Worm (Caenorhabditis elegans) whole organism, L2 larva: ENCODE results near the gene eak-3.

Experiments
- R02D3.7 ChIP-seq: fragments of 150-350 bp; optimal IDR thresholded peaks from 2 replicates; lab custom pipeline; 2014; ENCODE audit warnings: missing biosample characterization, missing genetic modification characterization
- Y55F3AM.14 ChIP-seq: fragments of 200-800 bp; sonication (Bioruptor generic); optimal IDR thresholded peaks from 2 replicates; lab custom pipeline; 2018; ENCODE audit warnings: mild to moderate bottlenecking, missing genetic modification characterization, missing compliant biosample characterization
- ama-1 ChIP-seq: fragments of 150-350 bp; optimal IDR thresholded peaks from 2 replicates; lab custom pipeline; 2018; ENCODE audit warnings: inconsistent platforms
- ceh-82 ChIP-seq: fragments of 150-350 bp; optimal IDR thresholded peaks from 2 replicates; lab custom pipeline; 2014; ENCODE audit warnings: missing biosample characterization, missing genetic modification characterization
- fos-1 ChIP-seq: fragments of 150-350 bp; optimal IDR thresholded peaks from 2 replicates; lab custom pipeline; 2014; ENCODE audit warnings: missing biosample characterization, missing genetic modification characterization
- gmeb-1 ChIP-seq: fragments of 150-350 bp; optimal IDR thresholded peaks from 2 replicates; lab custom pipeline; 2014; ENCODE audit warnings: missing biosample characterization, missing genetic modification characterization
- mbf-1 ChIP-seq: sonication (generic microtip); optimal IDR thresholded peaks from 2 replicates; lab custom pipeline; 2017; ENCODE audit warnings: missing biosample characterization, missing genetic modification characterization
- nhr-10 ChIP-seq: sonication (generic microtip); optimal IDR thresholded peaks from 2 replicates; lab custom pipeline; 2017; ENCODE audit warnings: missing biosample characterization, missing genetic modification characterization
- nhr-6 ChIP-seq: fragments of 150-350 bp; optimal IDR thresholded peaks from 2 replicates; lab custom pipeline; 2014; ENCODE audit warnings: missing biosample characterization, missing genetic modification characterization
- skn-1 ChIP-seq: sonication (generic microtip); optimal IDR thresholded peaks from 2 replicates; lab custom pipeline; 2017; ENCODE audit warnings: missing biosample characterization, missing genetic modification characterization
- snpc-4 ChIP-seq: fragments of 150-350 bp; optimal IDR thresholded peaks from 2 replicates; lab custom pipeline; 2014; ENCODE audit warnings: missing biosample characterization, missing genetic modification characterization
- unc-39 ChIP-seq: fragments of 150-350 bp; optimal IDR thresholded peaks from 2 replicates; lab custom pipeline; 2014; ENCODE audit warnings: missing biosample characterization, missing genetic modification characterization
- ztf-11 ChIP-seq: sonication (generic microtip); optimal IDR thresholded peaks from 2 replicates; lab custom pipeline; 2017; ENCODE audit warnings: missing biosample characterization, missing genetic modification characterization
- ztf-4 ChIP-seq: fragments of 150-350 bp; optimal IDR thresholded peaks from 2 replicates; lab custom pipeline; 2014; ENCODE audit warnings: missing biosample characterization, missing genetic modification characterization

DNA sequence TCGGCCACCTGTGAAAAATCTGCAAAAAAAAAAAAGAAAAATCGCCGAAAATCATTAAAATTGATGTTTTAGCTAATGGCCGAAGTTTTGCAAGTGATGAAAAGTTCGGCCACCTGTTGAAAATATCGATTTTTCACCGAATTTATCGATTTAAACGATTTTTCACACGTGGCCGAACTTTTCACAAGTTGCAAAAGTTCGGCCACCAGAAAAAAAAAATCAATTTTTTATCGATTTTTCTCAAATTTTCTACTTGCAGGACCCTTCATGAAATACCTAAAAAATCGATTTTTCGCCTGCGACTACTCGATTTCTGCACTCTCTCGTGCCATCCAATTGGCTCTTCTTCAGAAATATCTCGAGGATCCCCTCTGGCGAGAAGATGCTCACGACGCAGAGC lies 34.3 kb upstream of the eak-3 start:
- TF ChIP-seq mbf-1 (tag; lab: Kevin White, UChicago) (no peak), ztf-11 (tag; lab: Kevin White, UChicago) (no peak), Y55F3AM.14 (GFP tag; lab: Kevin White, UChicago) (no peak), unc-39 (tag; lab: Kevin White, UChicago) (no peak), ama-1 (no peak), fos-1 (tag; lab: Kevin White, UChicago) (no peak), snpc-4 (tag; lab: Kevin White, UChicago) (no peak), ceh-82 (tag; lab: Kevin White, UChicago) (no peak), ztf-4 (tag; lab: Kevin White, UChicago) (no peak), R02D3.7 (tag; lab: Kevin White, UChicago) (no peak), nhr-6 (tag; lab: Kevin White, UChicago) (no peak), gmeb-1 (no peak), nhr-10 (tag; lab: Kevin White, UChicago) (no peak), skn-1 (tag; lab: Kevin White, UChicago) (no peak)
